Worm (Caenorhabditis elegans) whole organism, L4/young adult: Measurements from ENCODE around the gene C08B6.18.

ENCODE experiments used
- dao-5 ChIP-seq: sonication (generic microtip); optimal IDR thresholded peaks from 2 replicates; lab custom pipeline; 2016; ENCODE audit warnings: missing genotype, missing genetic modification characterization, moderate library complexity, missing compliant biosample characterization
- him-1 ChIP-seq: sonication (generic microtip); optimal IDR thresholded peaks from 2 replicates; lab custom pipeline; 2016; ENCODE audit warnings: missing genotype, missing genetic modification reagents, missing genetic modification characterization, missing compliant biosample characterization

DNA sequence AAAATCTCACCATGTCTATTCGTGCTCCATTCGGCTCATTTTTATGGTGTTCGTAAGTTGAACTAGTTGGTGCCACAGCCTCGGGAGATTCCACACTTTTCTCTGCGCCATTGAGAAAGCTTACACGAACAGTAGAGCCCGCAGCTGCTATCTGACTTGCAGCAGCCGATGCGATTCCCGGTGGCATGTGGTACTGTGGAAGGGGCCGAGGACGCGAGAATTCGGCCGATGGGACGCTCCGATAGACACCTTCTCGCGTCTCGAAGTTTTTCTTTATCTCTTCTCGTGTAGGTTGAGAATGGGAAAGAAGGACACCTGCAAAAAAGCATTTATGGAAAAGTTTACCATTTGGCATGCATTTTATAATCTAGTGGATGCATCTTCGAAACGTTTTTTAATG is 650 bp downstream of the C08B6.18 start:
- TF ChIP-seq dao-5 (no peak), him-1 (tag; lab: Kevin White, UChicago) (no peak)
